Fruit fly (Drosophila melanogaster): Measurements from ENCODE around the gene CG42342.

dm6 chr3R:16617650-16618049 is 115.1 kb downstream of the CG42342 start, which contains the start of gene CG17560:
- TF ChIP-seq Abd-B (GFP tag; optimal IDR thresholded peaks at IDR 0.05), result no peak
- no peak for TF ChIP-seq CrebA (GFP tag; optimal IDR thresholded peaks at IDR 0.05; ENCODE audit: borderline replicate concordance)
- no peak for TF ChIP-seq Mio (GFP tag; optimal IDR thresholded peaks at IDR 0.05)
- no peak for TF ChIP-seq HLH106 (tag; optimal IDR thresholded peaks at IDR 0.05)
- no peak for TF ChIP-seq Vsx2 (GFP tag; optimal IDR thresholded peaks at IDR 0.05; ENCODE audit: partially characterized antibody)
- no peak for TF ChIP-seq GATAd (GFP tag; optimal IDR thresholded peaks at IDR 0.05)
- no peak for TF ChIP-seq Hr78 (GFP tag; optimal IDR thresholded peaks at IDR 0.05)
- TF ChIP-seq br (GFP tag; optimal IDR thresholded peaks at IDR 0.05), result no peak
- TF ChIP-seq Myc (optimal IDR thresholded peaks at IDR 0.05), result no peak
- no peak for TF ChIP-seq Dfd (GFP tag; optimal IDR thresholded peaks at IDR 0.05)
- TF ChIP-seq pan (optimal IDR thresholded peaks at IDR 0.05), result no peak
- TF ChIP-seq fru (GFP tag; optimal IDR thresholded peaks at IDR 0.05), result no peak

All from whole organism, wandering third instar larva.